Fruit fly (Drosophila melanogaster): ENCODE data around the gene CG2701.
A peak's percentile ranks its signal among the peaks of the same experiment; 100 is the strongest.

Gene CG2701

DNA sequence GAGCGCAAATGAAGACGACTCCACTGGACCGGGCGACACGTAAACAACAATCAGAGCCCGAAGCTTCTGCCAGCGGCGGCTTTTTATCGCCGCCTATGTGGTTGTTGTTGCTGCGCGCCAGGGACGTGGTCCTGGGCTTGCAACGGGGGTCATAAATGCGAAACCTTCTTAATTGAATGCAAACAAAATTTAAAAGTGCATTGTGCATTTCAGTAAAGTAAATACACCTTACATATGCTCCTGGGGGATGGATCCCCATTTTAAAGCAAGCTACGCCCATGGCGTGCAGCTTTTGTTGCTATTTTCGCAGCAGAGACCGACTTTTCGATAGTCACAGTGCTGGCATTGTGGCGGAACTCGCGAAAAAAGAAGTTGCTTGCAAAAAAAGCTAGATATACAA, 16.4 kb downstream of the CG2701 start, which contains the start of gene Ugalt (continued):
- TF ChIP-seq dpn (GFP tag; optimal IDR thresholded peaks at IDR 0.05): peak; percentile 100
- peak; percentile 99 for TF ChIP-seq ftz-f1 (GFP tag; optimal IDR thresholded peaks at IDR 0.05)
- TF ChIP-seq CG13624 (GFP tag; optimal IDR thresholded peaks at IDR 0.05): peak; percentile 100
- TF ChIP-seq onecut (GFP tag; IDR thresholded peaks at IDR 0.05): peak; percentile 100
- peak; percentile 100 for TF ChIP-seq phol (tag; optimal IDR thresholded peaks at IDR 0.05)
- TF ChIP-seq wor (GFP tag; IDR thresholded peaks at IDR 0.05): peak; percentile 100
- peak; percentile 100 for TF ChIP-seq slp2 (GFP tag; optimal IDR thresholded peaks at IDR 0.05)
- peak; percentile 96 for TF ChIP-seq Nf-YC (tag; optimal IDR thresholded peaks at IDR 0.05)
- peak; percentile 94 for TF ChIP-seq CG30020 (tag; optimal IDR thresholded peaks at IDR 0.05)
- no peak for TF ChIP-seq Sry-β (GFP tag; optimal IDR thresholded peaks at IDR 0.05)
- no peak for TF ChIP-seq sc (optimal IDR thresholded peaks at IDR 0.05)
- TF ChIP-seq sc (GFP tag; optimal IDR thresholded peaks at IDR 0.05): peak; percentile 100
- peak; percentile 100 for TF ChIP-seq gcm (GFP tag; optimal IDR thresholded peaks at IDR 0.05)
- peak; percentile 100 for TF ChIP-seq toy (GFP tag; IDR thresholded peaks at IDR 0.05)
- TF ChIP-seq Taf1 (GFP tag; IDR thresholded peaks at IDR 0.05): peak; percentile 100
- peak; percentile 100 for TF ChIP-seq HHEX (GFP tag; optimal IDR thresholded peaks at IDR 0.05)
- TF ChIP-seq salm (tag; optimal IDR thresholded peaks at IDR 0.05): peak; percentile 100
- TF ChIP-seq ro (GFP tag; IDR thresholded peaks at IDR 0.05): peak; percentile 100
- peak in 1 of 2 experiments; percentile 94 for TF ChIP-seq Dfd (GFP tag; optimal IDR thresholded peaks at IDR 0.05)
- peak; percentile 100 for TF ChIP-seq CG6689 (GFP tag; IDR thresholded peaks at IDR 0.05)
- peak; percentile 98 for TF ChIP-seq Bdp1 (GFP tag; optimal IDR thresholded peaks at IDR 0.05)
- peak; percentile 68 for TF ChIP-seq Dp (GFP tag; optimal IDR thresholded peaks at IDR 0.05)
- peak; percentile 89 for TF ChIP-seq pfk (GFP tag; optimal IDR thresholded peaks at IDR 0.05)
- TF ChIP-seq mam (GFP tag; optimal IDR thresholded peaks at IDR 0.05): peak; percentile 100
- peak; percentile 100 for TF ChIP-seq CG7271 (tag; optimal IDR thresholded peaks at IDR 0.05)
- TF ChIP-seq Ssrp (tag; optimal IDR thresholded peaks at IDR 0.05): peak; percentile 100
- no peak for TF ChIP-seq lov (optimal IDR thresholded peaks at IDR 0.05)
- TF ChIP-seq lov (GFP tag; IDR thresholded peaks at IDR 0.05): peak; percentile 100
- peak; percentile 100 for TF ChIP-seq ci (GFP tag; IDR thresholded peaks at IDR 0.05)

DNA sequence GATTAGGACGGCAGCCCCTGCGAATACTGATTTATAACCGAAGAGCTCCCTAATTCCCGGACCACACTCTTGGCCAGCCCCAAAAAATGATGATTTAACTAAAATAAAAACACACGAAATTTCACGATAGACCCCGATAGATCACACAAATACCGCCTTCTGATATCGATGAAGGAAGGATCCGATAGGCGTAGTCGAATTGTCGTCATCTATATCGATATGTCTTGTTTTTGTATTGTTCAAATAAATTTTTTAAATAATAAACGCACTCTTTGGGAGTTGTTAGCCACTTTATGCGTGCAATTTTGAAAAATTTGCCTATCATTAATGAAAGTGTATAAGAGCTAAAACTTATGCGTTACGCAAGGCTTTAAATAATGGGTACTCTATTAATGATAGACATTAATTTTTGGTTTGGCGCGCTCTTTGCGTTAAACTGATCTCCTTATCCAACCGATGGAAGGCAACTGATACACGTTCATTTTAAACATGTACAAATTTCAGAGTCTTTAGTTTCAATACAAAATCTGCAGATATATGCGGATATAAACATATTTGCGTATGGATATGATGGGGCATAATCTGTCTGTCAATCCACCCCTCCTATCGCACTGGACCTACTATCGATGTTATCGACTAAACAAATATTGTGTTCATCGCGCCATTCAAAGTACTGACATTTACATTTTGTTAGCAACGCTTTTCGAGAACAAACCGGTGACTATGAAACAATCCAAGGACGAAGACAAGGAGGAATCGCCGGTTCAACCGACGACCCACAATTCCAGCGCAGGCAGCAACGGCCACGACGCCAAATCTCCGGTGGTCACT, 21.8 kb downstream of the CG2701 start, which contains the start of the genes Spg7 and Lint-O:
Gene Spg7, minus strand, starts transcription at position 148 of the 831 bp plus-strand sequence.
Gene Lint-O, plus strand, starts transcription at position 638 of the 831 bp plus-strand sequence.
- TF ChIP-seq az2 (GFP tag; optimal IDR thresholded peaks at IDR 0.05) (no peak), CG8359 (GFP tag; optimal IDR thresholded peaks at IDR 0.05; ENCODE audit: borderline replicate concordance) (no peak), ab (GFP tag; optimal IDR thresholded peaks at IDR 0.05) (no peak), Dp (GFP tag; optimal IDR thresholded peaks at IDR 0.05) (peak; percentile 66), Hsf (GFP tag; optimal IDR thresholded peaks at IDR 0.05) (no peak), klu (GFP tag; IDR thresholded peaks at IDR 0.05) (no peak), Scr (GFP tag; IDR thresholded peaks at IDR 0.05; ENCODE audit: partially characterized antibody) (peak; percentile 76), CG34422 (GFP tag; IDR thresholded peaks at IDR 0.05) (no peak), Dref (GFP tag; IDR thresholded peaks at IDR 0.05) (peak; percentile 79), Doc3 (GFP tag; IDR thresholded peaks at IDR 0.05; ENCODE audit: partially characterized antibody) (peak; percentile 50; the same call in 2 of the 3 replicates), Sin3A (optimal IDR thresholded peaks at IDR 0.05) (peak; percentile 5), CG6791 (GFP tag; IDR thresholded peaks at IDR 0.05; ENCODE audit: partially characterized antibody) (peak; percentile 82), Dll (GFP tag; IDR thresholded peaks at IDR 0.05; ENCODE audit: partially characterized antibody) (peak; percentile 74; the same call in 3 of the 4 replicates), tna (GFP tag; IDR thresholded peaks at IDR 0.05; ENCODE audit: partially characterized antibody) (peak; percentile 70), shn (GFP tag; optimal IDR thresholded peaks at IDR 0.05) (no peak), CG14860 (GFP tag; IDR thresholded peaks at IDR 0.05; ENCODE audit: partially characterized antibody) (peak; percentile 36; the same call in 2 of the 3 replicates), Bgb (GFP tag; IDR thresholded peaks at IDR 0.05; ENCODE audit: partially characterized antibody) (peak; percentile 75), unc-4 (GFP tag; IDR thresholded peaks at IDR 0.05; ENCODE audit: partially characterized antibody) (peak; percentile 65), ci (GFP tag; IDR thresholded peaks at IDR 0.05) (no peak), CG10321 (GFP tag; IDR thresholded peaks at IDR 0.05) (no peak), CG17328 (GFP tag; IDR thresholded peaks at IDR 0.05) (no peak), odd (GFP tag; optimal IDR thresholded peaks at IDR 0.05) (no peak), CG7963 (GFP tag; IDR thresholded peaks at IDR 0.05; ENCODE audit: partially characterized antibody) (peak; percentile 74)

Measured in whole organism, embryonic.